Worm (Caenorhabditis elegans) whole organism, L1 larva: ENCODE data around the gene Y116A8C.40.

ENCODE experiments used
- ceh-82 ChIP-seq, 3 experiments: fragments of 150-350 bp in 1 of 3; sonication (generic microtip) in 2 of 3; optimal IDR thresholded peaks; 2 replicates each; lab custom pipeline; 2014 to 2017; ENCODE audit warnings: missing biosample characterization in 3 of 3, missing genetic modification characterization in 3 of 3
- lin-13 ChIP-seq: fragments of 150-350 bp; optimal IDR thresholded peaks from 2 replicates; lab custom pipeline; 2014; ENCODE audit warnings: missing biosample characterization, missing genetic modification reagents, missing genetic modification characterization
- lsy-2 ChIP-seq, 2 experiments: fragments of 150-350 bp; optimal IDR thresholded peaks; 2 replicates each; lab custom pipeline; 2014; ENCODE audit warnings: missing biosample characterization in 2 of 2, missing genetic modification characterization in 2 of 2
- nhr-28 ChIP-seq: fragments of 150-350 bp; optimal IDR thresholded peaks from 2 replicates; lab custom pipeline; 2014; ENCODE audit warnings: missing biosample characterization, missing genetic modification characterization
- nhr-71 ChIP-seq: sonication (generic microtip); optimal IDR thresholded peaks from 2 replicates; lab custom pipeline; 2016; ENCODE audit warnings: mild to moderate bottlenecking, missing genetic modification characterization, moderate library complexity, missing compliant biosample characterization
- nhr-90 ChIP-seq: sonication (generic microtip); optimal IDR thresholded peaks from 2 replicates; lab custom pipeline; 2016; ENCODE audit warnings: mild to moderate bottlenecking, missing genetic modification characterization, missing compliant biosample characterization; ENCODE audit not compliant: poor library complexity
- pqm-1 ChIP-seq: sonication (generic microtip); optimal IDR thresholded peaks from 3 replicates; lab custom pipeline; 2017; ENCODE audit warnings: missing biosample characterization, missing genetic modification characterization
- snpc-4 ChIP-seq: fragments of 150-350 bp; optimal IDR thresholded peaks from 2 replicates; lab custom pipeline; 2014; ENCODE audit warnings: missing biosample characterization, missing genetic modification characterization
- xbp-1 ChIP-seq: sonication (generic microtip); optimal IDR thresholded peaks from 2 replicates; lab custom pipeline; 2016; ENCODE audit warnings: missing genetic modification characterization, missing compliant biosample characterization
- ztf-4 ChIP-seq: fragments of 150-350 bp; optimal IDR thresholded peaks from 2 replicates; lab custom pipeline; 2014; ENCODE audit warnings: missing biosample characterization, missing genetic modification characterization

- TF ChIP-seq ceh-82 (tag; optimal IDR thresholded peaks at IDR 0.05; lab: Kevin White, UChicago): no peak
- TF ChIP-seq nhr-28 (tag; lab: Kevin White, UChicago): no peak
- no peak for TF ChIP-seq lsy-2 (tag; optimal IDR thresholded peaks at IDR 0.05; lab: Kevin White, UChicago)
- TF ChIP-seq nhr-90 (tag; lab: Kevin White, UChicago): no peak
- no peak for TF ChIP-seq xbp-1
- no peak for TF ChIP-seq lin-13 (GFP tag; lab: Kevin White, UChicago)
- no peak for TF ChIP-seq pqm-1 (tag; lab: Kevin White, UChicago)
- no peak for TF ChIP-seq snpc-4 (tag; lab: Kevin White, UChicago)
- no peak for TF ChIP-seq nhr-71
- no peak for TF ChIP-seq ztf-4
Observed at ce11 chrIV:17131035-17131595, 19.7 kb downstream of the Y116A8C.40 start, which contains the start of the genes Y116A8C.37 and Y116A8C.38.
